Fruit fly (Drosophila melanogaster) whole organism, embryonic: Measurements from ENCODE around the gene Lip3.

Source experiments
- Atf6 ChIP-seq: fragments of 200-800 bp; sonication (Bioruptor generic); IDR thresholded peaks from 2 replicates; pipeline ENCODE4 v1.3.6; 2022; ENCODE audit warnings: missing biosample characterization, missing genetic modification characterization
- BEAF-32 ChIP-seq: fragments of 200-800 bp; sonication (Bioruptor generic); optimal IDR thresholded peaks from 3 replicates; lab custom pipeline; 2017; ENCODE audit warnings: missing biosample characterization, missing genetic modification characterization, mild to moderate bottlenecking, moderate library complexity, missing genetic modification reagents
- Bgb ChIP-seq: fragments of 200-800 bp; sonication (Bioruptor generic); IDR thresholded peaks from 2 replicates; pipeline ENCODE4 v1.3.6; 2022; ENCODE audit warnings: missing biosample characterization, missing genetic modification characterization; ENCODE audit not compliant: partially characterized antibody
- Bteb2 ChIP-seq: fragments of 200-800 bp; sonication (Bioruptor generic); optimal IDR thresholded peaks from 2 replicates; lab custom pipeline; 2016; ENCODE audit warnings: missing biosample characterization, missing genetic modification characterization
- CG11456 ChIP-seq: fragments of 200-800 bp; sonication (Bioruptor generic); IDR thresholded peaks from 3 replicates; pipeline ENCODE4 v1.3.6; 2022; ENCODE audit warnings: missing biosample characterization, missing genetic modification characterization
- CG14441 ChIP-seq: fragments of 200-800 bp; sonication (Bioruptor generic); IDR thresholded peaks from 2 replicates; pipeline ENCODE4 v1.3.6; 2022; ENCODE audit warnings: missing biosample characterization, missing genetic modification characterization
- CG14860 ChIP-seq: fragments of 200-800 bp; sonication (Bioruptor generic); IDR thresholded peaks from 3 replicates; pipeline ENCODE4 v1.3.6; 2022; ENCODE audit warnings: missing biosample characterization, missing genetic modification characterization; ENCODE audit not compliant: partially characterized antibody
- CG14965 ChIP-seq: fragments of 200-800 bp; sonication (Bioruptor generic); optimal IDR thresholded peaks from 2 replicates; lab custom pipeline; 2016; ENCODE audit warnings: missing biosample characterization, missing genetic modification characterization, borderline replicate concordance
- CG15479 ChIP-seq: fragments of 200-800 bp; sonication (Bioruptor generic); optimal IDR thresholded peaks from 3 replicates; lab custom pipeline; 2019; ENCODE audit warnings: missing biosample characterization, mild to moderate bottlenecking, missing genetic modification characterization, moderate library complexity
- CG17612 ChIP-seq: fragments of 200-800 bp; sonication (Bioruptor generic); IDR thresholded peaks from 2 replicates; pipeline ENCODE4 v1.3.6; 2022; ENCODE audit warnings: missing biosample characterization, missing genetic modification characterization
- CG17829 ChIP-seq: fragments of 200-800 bp; optimal IDR thresholded peaks from 2 replicates; lab custom pipeline; 2019; ENCODE audit warnings: missing biosample characterization, mild to moderate bottlenecking, missing genetic modification characterization, moderate library complexity
- CG2120 ChIP-seq: fragments of 200-800 bp; sonication (Bioruptor generic); optimal IDR thresholded peaks from 3 replicates; lab custom pipeline; 2016; ENCODE audit warnings: missing biosample characterization, missing genetic modification characterization
- CG2875 ChIP-seq: fragments of 200-800 bp; sonication (Bioruptor generic); optimal IDR thresholded peaks from 2 replicates; lab custom pipeline; 2017; ENCODE audit warnings: missing biosample characterization, mild to moderate bottlenecking, missing genetic modification characterization, missing genetic modification reagents
- CG30020 ChIP-seq: fragments of 200-800 bp; optimal IDR thresholded peaks from 2 replicates; lab custom pipeline; 2019; ENCODE audit warnings: missing biosample characterization, mild to moderate bottlenecking, missing genetic modification characterization, moderate library complexity
- CG31441 ChIP-seq: fragments of 200-800 bp; sonication (Bioruptor generic); IDR thresholded peaks from 2 replicates; pipeline ENCODE4 v1.3.6; 2022; ENCODE audit warnings: missing biosample characterization, missing genetic modification characterization
- CG3407 ChIP-seq: fragments of 200-800 bp; sonication (Bioruptor generic); optimal IDR thresholded peaks from 2 replicates; lab custom pipeline; 2018; ENCODE audit warnings: missing biosample characterization, mild to moderate bottlenecking, missing genetic modification characterization
- CG34376 ChIP-seq: fragments of 200-800 bp; sonication (Bioruptor generic); optimal IDR thresholded peaks from 2 replicates; lab custom pipeline; 2018; ENCODE audit warnings: missing biosample characterization, mild to moderate bottlenecking, missing genetic modification characterization
- CG4282 ChIP-seq: fragments of 200-800 bp; sonication (Bioruptor generic); optimal IDR thresholded peaks from 2 replicates; lab custom pipeline; 2016; ENCODE audit warnings: missing biosample characterization, missing genetic modification characterization
- CG4404 ChIP-seq: fragments of 200-800 bp; sonication (Bioruptor generic); IDR thresholded peaks from 2 replicates; pipeline ENCODE4 v1.3.6; 2022; ENCODE audit warnings: missing biosample characterization, missing genetic modification characterization
- CG7357 ChIP-seq: fragments of 200-800 bp; sonication (Bioruptor generic); IDR thresholded peaks from 3 replicates; pipeline ENCODE4 v1.3.6; 2022; ENCODE audit warnings: missing biosample characterization, missing genetic modification characterization
- Dip3 ChIP-seq: fragments of 200-800 bp; sonication (Bioruptor generic); optimal IDR thresholded peaks from 3 replicates; lab custom pipeline; 2016; ENCODE audit warnings: missing biosample characterization, missing genetic modification characterization
- E2f2 ChIP-seq: fragments of 200-800 bp; sonication (Bioruptor generic); IDR thresholded peaks from 2 replicates; pipeline ENCODE4 v1.3.6; 2022; ENCODE audit warnings: missing biosample characterization, missing genetic modification characterization
- Fer2 ChIP-seq: fragments of 200-800 bp; sonication (Bioruptor generic); optimal IDR thresholded peaks from 2 replicates; lab custom pipeline; 2018; ENCODE audit warnings: missing biosample characterization, mild to moderate bottlenecking, missing genetic modification characterization, moderate library complexity
- Gsc ChIP-seq: fragments of 200-800 bp; sonication (Bioruptor generic); IDR thresholded peaks from 2 replicates; pipeline ENCODE4 v1.3.6; 2022; ENCODE audit warnings: missing biosample characterization, missing genetic modification characterization
- Mes4 ChIP-seq: fragments of 200-800 bp; sonication (Bioruptor generic); optimal IDR thresholded peaks from 2 replicates; lab custom pipeline; 2016; ENCODE audit warnings: missing biosample characterization, missing genetic modification characterization
- NC2β ChIP-seq: fragments of 200-800 bp; sonication (Bioruptor generic); optimal IDR thresholded peaks from 2 replicates; lab custom pipeline; 2016; ENCODE audit warnings: missing biosample characterization, missing genetic modification characterization
- NK7.1 ChIP-seq: fragments of 200-800 bp; sonication (Bioruptor generic); optimal IDR thresholded peaks from 3 replicates; lab custom pipeline; 2016; ENCODE audit warnings: missing biosample characterization, missing genetic modification characterization
- Pdp1 ChIP-seq, 2 experiments: fragments of 200-800 bp; sonication (Bioruptor generic); optimal IDR thresholded peaks; 3 replicates each; lab custom pipeline; 2016; ENCODE audit warnings: missing biosample characterization in 2 of 2, missing genetic modification characterization in 2 of 2, mild to moderate bottlenecking in 1 of 2, moderate library complexity in 1 of 2
- Ssrp ChIP-seq: fragments of 200-800 bp; sonication (Bioruptor generic); optimal IDR thresholded peaks from 2 replicates; lab custom pipeline; 2018; ENCODE audit warnings: missing biosample characterization, mild to moderate bottlenecking, missing genetic modification characterization, moderate library complexity
- Taf1 ChIP-seq: fragments of 200-800 bp; sonication (Bioruptor generic); IDR thresholded peaks from 2 replicates; pipeline ENCODE4 v1.3.6; 2022; ENCODE audit warnings: missing biosample characterization, missing genetic modification characterization
- croc ChIP-seq: fragments of 200-800 bp; sonication (Bioruptor generic); conservative IDR thresholded peaks from 3 replicates; pipeline ENCODE4 v1.3.6; 2022; ENCODE audit warnings: missing biosample characterization, missing genetic modification characterization
- dimm ChIP-seq: fragments of 200-800 bp; sonication (Bioruptor generic); IDR thresholded peaks from 2 replicates; pipeline ENCODE4 v1.3.6; 2022; ENCODE audit warnings: missing biosample characterization, missing genetic modification characterization
- fd102C ChIP-seq: fragments of 200-800 bp; sonication (Bioruptor generic); optimal IDR thresholded peaks from 2 replicates; lab custom pipeline; 2018; ENCODE audit warnings: missing biosample characterization, mild to moderate bottlenecking, missing genetic modification characterization, moderate library complexity
- fru ChIP-seq: fragments of >200 bp; optimal IDR thresholded peaks from 2 replicates; lab custom pipeline; 2017
- gem ChIP-seq: fragments of 200-800 bp; sonication (Bioruptor generic); optimal IDR thresholded peaks from 2 replicates; lab custom pipeline; 2019; ENCODE audit warnings: missing biosample characterization, mild to moderate bottlenecking, missing genetic modification characterization, moderate library complexity
- ham ChIP-seq: fragments of 200-800 bp; sonication (Bioruptor generic); IDR thresholded peaks from 2 replicates; pipeline ENCODE4 v1.3.6; 2022; ENCODE audit warnings: missing biosample characterization, missing genetic modification characterization
- hb ChIP-seq: fragments of 200-800 bp; sonication (Bioruptor generic); IDR thresholded peaks from 3 replicates; pipeline ENCODE4 v1.3.6; 2022; ENCODE audit warnings: missing biosample characterization, missing genetic modification characterization; ENCODE audit not compliant: partially characterized antibody
- jumu ChIP-seq: fragments of 200-800 bp; sonication (Bioruptor generic); optimal IDR thresholded peaks from 3 replicates; lab custom pipeline; 2016; ENCODE audit warnings: missing biosample characterization, missing genetic modification characterization
- kay ChIP-seq: fragments of 200-800 bp; sonication (Bioruptor generic); optimal IDR thresholded peaks from 2 replicates; lab custom pipeline; 2016; ENCODE audit warnings: missing biosample characterization, missing genetic modification characterization
- kni ChIP-seq: fragments of 200-800 bp; sonication (Bioruptor generic); optimal IDR thresholded peaks from 3 replicates; lab custom pipeline; 2017; ENCODE audit warnings: mild to moderate bottlenecking, missing biosample characterization, missing genetic modification reagents, missing genetic modification characterization
- lab ChIP-seq: fragments of 200-800 bp; sonication (Bioruptor generic); optimal IDR thresholded peaks from 3 replicates; lab custom pipeline; 2017; ENCODE audit warnings: missing biosample characterization, missing genetic modification characterization, mild to moderate bottlenecking, moderate library complexity, missing genetic modification reagents
- mld ChIP-seq: fragments of 200-800 bp; sonication (Bioruptor generic); IDR thresholded peaks from 3 replicates; pipeline ENCODE4 v1.3.6; 2022; ENCODE audit warnings: missing biosample characterization, missing genetic modification characterization; ENCODE audit not compliant: partially characterized antibody
- nerfin-1 ChIP-seq: fragments of 200-800 bp; sonication (Bioruptor generic); optimal IDR thresholded peaks from 3 replicates; lab custom pipeline; 2019; ENCODE audit warnings: missing biosample characterization, mild to moderate bottlenecking, missing genetic modification characterization, moderate library complexity
- run ChIP-seq: fragments of 200-800 bp; sonication (Bioruptor generic); optimal IDR thresholded peaks from 3 replicates; lab custom pipeline; 2018; ENCODE audit warnings: missing biosample characterization, mild to moderate bottlenecking, missing genetic modification characterization
- sima ChIP-seq: fragments of 200-800 bp; sonication (Bioruptor generic); optimal IDR thresholded peaks from 2 replicates; lab custom pipeline; 2016; ENCODE audit warnings: missing biosample characterization, missing genetic modification characterization
- sna ChIP-seq: fragments of 200-800 bp; sonication (Bioruptor generic); IDR thresholded peaks from 2 replicates; pipeline ENCODE4 v1.3.6; 2022; ENCODE audit warnings: missing biosample characterization, missing genetic modification characterization; ENCODE audit not compliant: partially characterized antibody
- ssp ChIP-seq: fragments of 200-800 bp; sonication (Bioruptor generic); IDR thresholded peaks from 2 replicates; pipeline ENCODE4 v1.3.6; 2022; ENCODE audit warnings: missing biosample characterization, missing genetic modification characterization
- trem ChIP-seq: fragments of 200-800 bp; optimal IDR thresholded peaks from 3 replicates; lab custom pipeline; 2019; ENCODE audit warnings: missing biosample characterization, mild to moderate bottlenecking, missing genetic modification characterization, moderate library complexity
- unc-4 ChIP-seq: fragments of 200-800 bp; sonication (Bioruptor generic); IDR thresholded peaks from 2 replicates; pipeline ENCODE4 v1.3.6; 2022; ENCODE audit warnings: missing biosample characterization, missing genetic modification characterization; ENCODE audit not compliant: partially characterized antibody
- yki ChIP-seq: fragments of >200 bp; optimal IDR thresholded peaks from 3 replicates; lab custom pipeline; 2018

Gene Lip3

dm6 chr3R:13381744-13382435 is 10.2 kb upstream of the Lip3 start, which contains the start of the genes mRpS21 and Droj2 (continued):
- TF ChIP-seq CG31441 (GFP tag; lab: Robert Waterston, UW): peak; percentile 69
- no peak for TF ChIP-seq CG14860
- TF ChIP-seq ssp (GFP tag; lab: Robert Waterston, UW): no peak
- TF ChIP-seq CG4282 (GFP tag; lab: Kevin White, UChicago): no peak
- peak; percentile 44 for TF ChIP-seq Dip3 (GFP tag; lab: Kevin White, UChicago)
- no peak for TF ChIP-seq fru (lab: Kevin White, UChicago)
- TF ChIP-seq Gsc (GFP tag; lab: Robert Waterston, UW): no peak
- TF ChIP-seq CG17612 (GFP tag; lab: Robert Waterston, UW): no peak
- TF ChIP-seq CG14965: no peak
- peak; percentile 44 for TF ChIP-seq lab
- no peak for TF ChIP-seq hb (GFP tag; lab: Robert Waterston, UW)
- TF ChIP-seq Atf6: peak; percentile 46; the same call in 1 of the 2 replicates
- no peak for TF ChIP-seq fd102C (GFP tag; lab: Kevin White, UChicago)
- peak; percentile 62 for TF ChIP-seq trem (tag; lab: Kevin White, UChicago)
- no peak for TF ChIP-seq CG2875 (GFP tag; lab: Kevin White, UChicago)
- no peak for TF ChIP-seq unc-4 (GFP tag; lab: Robert Waterston, UW)
- no peak for TF ChIP-seq run (tag; lab: Kevin White, UChicago)
- TF ChIP-seq CG4404: no peak
- no peak for TF ChIP-seq jumu (GFP tag; lab: Kevin White, UChicago)
- peak; percentile 12 for TF ChIP-seq kay (GFP tag; lab: Kevin White, UChicago)
- no peak for TF ChIP-seq CG7357 (GFP tag; lab: Robert Waterston, UW)
- TF ChIP-seq Taf1 (GFP tag; lab: Robert Waterston, UW): no peak
- TF ChIP-seq Bteb2 (GFP tag; lab: Kevin White, UChicago): no peak
- no peak for TF ChIP-seq mld (GFP tag; lab: Robert Waterston, UW)
- TF ChIP-seq Fer2 (tag; lab: Kevin White, UChicago): peak; percentile 34
- no peak for TF ChIP-seq Ssrp (tag; lab: Kevin White, UChicago)
- peak; percentile 21 for TF ChIP-seq NC2β (GFP tag; lab: Kevin White, UChicago)
- peak; percentile 17; the same call in 1 of the 3 replicates for TF ChIP-seq croc (GFP tag; lab: Robert Waterston, UW)
- peak; percentile 74 for TF ChIP-seq CG30020 (tag; lab: Kevin White, UChicago)
- TF ChIP-seq kni (GFP tag; lab: Kevin White, UChicago): peak; percentile 47
- 0 out of 3 replicates have a peak, but pooled peaks have one; percentile 32 for TF ChIP-seq CG11456 (GFP tag; lab: Robert Waterston, UW)
- peak; percentile 56 for TF ChIP-seq nerfin-1
- TF ChIP-seq CG17829 (tag; lab: Kevin White, UChicago): peak; percentile 89
- peak; percentile 42; the same call in 1 of the 2 replicates for TF ChIP-seq E2f2 (GFP tag; lab: Robert Waterston, UW)
- TF ChIP-seq Bgb (GFP tag; lab: Robert Waterston, UW): no peak
- peak; percentile 71 for TF ChIP-seq gem
- TF ChIP-seq ham (GFP tag; lab: Robert Waterston, UW): no peak
- peak; percentile 6 for TF ChIP-seq NK7.1 (GFP tag; lab: Kevin White, UChicago)
- TF ChIP-seq Pdp1 (GFP tag; optimal IDR thresholded peaks at IDR 0.05; lab: Kevin White, UChicago): peak; percentile 38 to 78
- peak; percentile 50 for TF ChIP-seq CG34376 (GFP tag; lab: Kevin White, UChicago)
- TF ChIP-seq CG14441 (GFP tag; lab: Robert Waterston, UW): peak; percentile 14; the same call in 1 of the 2 replicates
- TF ChIP-seq CG2120: peak; percentile 83
- peak; percentile 65 for TF ChIP-seq BEAF-32
- no peak for TF ChIP-seq dimm (GFP tag; lab: Robert Waterston, UW)
- no peak for TF ChIP-seq Mes4 (GFP tag; lab: Kevin White, UChicago)
- TF ChIP-seq yki: no peak
- TF ChIP-seq CG3407: no peak
- no peak for TF ChIP-seq CG15479 (GFP tag; lab: Kevin White, UChicago)
- no peak for TF ChIP-seq sna
- no peak for TF ChIP-seq sima (GFP tag; lab: Kevin White, UChicago)
